Fruit fly (Drosophila melanogaster): ENCODE data around the gene swa.

swa gene

dm6 chrX:6375636-6376035 lies 10.1 kb upstream of the swa start (continued):
- no peak for TF ChIP-seq Sox14 (GFP tag; optimal IDR thresholded peaks at IDR 0.05)
- TF ChIP-seq vri (GFP tag; optimal IDR thresholded peaks at IDR 0.05): no peak
- no peak for TF ChIP-seq spab (GFP tag; optimal IDR thresholded peaks at IDR 0.05)
- TF ChIP-seq lz (GFP tag; optimal IDR thresholded peaks at IDR 0.05): peak; percentile 6
- no peak for TF ChIP-seq CG7368 (GFP tag; optimal IDR thresholded peaks at IDR 0.05)
- no peak for TF ChIP-seq Sox15 (GFP tag; optimal IDR thresholded peaks at IDR 0.05)
- no peak for TF ChIP-seq CG6808 (GFP tag; optimal IDR thresholded peaks at IDR 0.05)
- no peak for TF ChIP-seq acj6 (GFP tag; optimal IDR thresholded peaks at IDR 0.05)
- peak; percentile 5 for TF ChIP-seq CG32006 (GFP tag; optimal IDR thresholded peaks at IDR 0.05)
- TF ChIP-seq CG8319 (GFP tag; optimal IDR thresholded peaks at IDR 0.05): no peak
- peak; percentile 16 for TF ChIP-seq cyc (GFP tag; optimal IDR thresholded peaks at IDR 0.05)
- no peak for TF ChIP-seq svp (GFP tag)
- TF ChIP-seq Hr39 (GFP tag; optimal IDR thresholded peaks at IDR 0.05): peak; percentile 30
- no peak for TF ChIP-seq fd85E (GFP tag; optimal IDR thresholded peaks at IDR 0.05)
- no peak for TF ChIP-seq CG31627 (GFP tag; optimal IDR thresholded peaks at IDR 0.05)
- no peak for TF ChIP-seq CG9139 (GFP tag; optimal IDR thresholded peaks at IDR 0.05)

- peak; percentile 2 for TF ChIP-seq topi (GFP tag; optimal IDR thresholded peaks at IDR 0.05)
- TF ChIP-seq acj6 (GFP tag; optimal IDR thresholded peaks at IDR 0.05): no peak
- TF ChIP-seq CG9139 (GFP tag; optimal IDR thresholded peaks at IDR 0.05): no peak
- TF ChIP-seq eg (GFP tag; IDR thresholded peaks at IDR 0.05): no peak
- TF ChIP-seq CG10631 (GFP tag; optimal IDR thresholded peaks at IDR 0.05): no peak
- TF ChIP-seq CG3032 (tag; optimal IDR thresholded peaks at IDR 0.05): peak; percentile 5
- TF ChIP-seq Met (GFP tag; optimal IDR thresholded peaks at IDR 0.05): no peak
- no peak for TF ChIP-seq Sox102F (GFP tag; optimal IDR thresholded peaks at IDR 0.05)
- peak; percentile 55 for TF ChIP-seq fkh (GFP tag; optimal IDR thresholded peaks at IDR 0.05)
- no peak for TF ChIP-seq dac (GFP tag; optimal IDR thresholded peaks at IDR 0.05)
- no peak for TF ChIP-seq CG11902 (GFP tag; optimal IDR thresholded peaks at IDR 0.05)
- TF ChIP-seq Eip78C (GFP tag): peak; percentile 14
- TF ChIP-seq achi (GFP tag; optimal IDR thresholded peaks at IDR 0.05): peak; percentile 28
- TF ChIP-seq Sox14 (GFP tag; optimal IDR thresholded peaks at IDR 0.05): peak; percentile 21
- no peak for TF ChIP-seq lz (GFP tag; optimal IDR thresholded peaks at IDR 0.05)
- no peak for TF ChIP-seq Hr39 (GFP tag; optimal IDR thresholded peaks at IDR 0.05)
- no peak for TF ChIP-seq Gug (GFP tag; IDR thresholded peaks at IDR 0.05)
- TF ChIP-seq dsx (GFP tag; optimal IDR thresholded peaks at IDR 0.05; ENCODE audit: poor library complexity, severe bottlenecking): peak; percentile 14
- no peak for TF ChIP-seq CG10669 (GFP tag; optimal IDR thresholded peaks at IDR 0.05)
- no peak for TF ChIP-seq OdsH (GFP tag; optimal IDR thresholded peaks at IDR 0.05)
- no peak for TF ChIP-seq CG11294 (GFP tag; IDR thresholded peaks at IDR 0.05)
- no peak for TF ChIP-seq Eip75B (GFP tag; optimal IDR thresholded peaks at IDR 0.05)
These were observed 7.3 kb upstream of the swa start, which contains the start of gene PpV for dm6 chrX:6372769-6373197. Gene PpV (minus strand): TSS chrX:6372915.

- TF ChIP-seq dac (GFP tag; optimal IDR thresholded peaks at IDR 0.05) (peak; percentile 87), CG11762 (GFP tag; optimal IDR thresholded peaks at IDR 0.05; ENCODE audit: insufficient read depth) (peak; percentile 69), CG7368 (GFP tag; optimal IDR thresholded peaks at IDR 0.05) (peak; percentile 89), pdm3 (GFP tag; optimal IDR thresholded peaks at IDR 0.05) (peak; percentile 94), Eip78C (GFP tag) (peak; percentile 97), CG4318 (GFP tag; optimal IDR thresholded peaks at IDR 0.05) (peak; percentile 83), salr (GFP tag; optimal IDR thresholded peaks at IDR 0.05) (peak; percentile 63 to 77), vri (GFP tag; optimal IDR thresholded peaks at IDR 0.05) (peak; percentile 92), CG6276 (GFP tag; optimal IDR thresholded peaks at IDR 0.05) (peak; percentile 91), CG6792 (GFP tag; optimal IDR thresholded peaks at IDR 0.05) (peak; percentile 90), Hr39 (GFP tag; optimal IDR thresholded peaks at IDR 0.05) (peak; percentile 97), CG11902 (GFP tag; optimal IDR thresholded peaks at IDR 0.05) (peak; percentile 85), CG11294 (GFP tag; IDR thresholded peaks at IDR 0.05) (peak; percentile 93), fd85E (GFP tag; optimal IDR thresholded peaks at IDR 0.05) (peak; percentile 66), CG6808 (GFP tag; optimal IDR thresholded peaks at IDR 0.05) (peak; percentile 54), CG32006 (GFP tag; optimal IDR thresholded peaks at IDR 0.05) (peak; percentile 93), CG10669 (GFP tag; optimal IDR thresholded peaks at IDR 0.05) (peak; percentile 81), Lpt (GFP tag; optimal IDR thresholded peaks at IDR 0.05) (peak; percentile 87), Sox102F (GFP tag; optimal IDR thresholded peaks at IDR 0.05) (peak; percentile 94), CG8632 (GFP tag; optimal IDR thresholded peaks at IDR 0.05) (peak; percentile 83), fd59A (GFP tag; optimal IDR thresholded peaks at IDR 0.05) (peak; percentile 60), achi (GFP tag; optimal IDR thresholded peaks at IDR 0.05) (peak; percentile 85), CG6854 (GFP tag; optimal IDR thresholded peaks at IDR 0.05) (peak; percentile 60), Eip93F (GFP tag; optimal IDR thresholded peaks at IDR 0.05) (peak; percentile 79), Hr38 (GFP tag; optimal IDR thresholded peaks at IDR 0.05) (peak; percentile 83), net (GFP tag; optimal IDR thresholded peaks at IDR 0.05) (peak; percentile 89), Ets21C (GFP tag; optimal IDR thresholded peaks at IDR 0.05) (peak; percentile 93), acj6 (GFP tag; optimal IDR thresholded peaks at IDR 0.05) (peak; percentile 87)
These were observed 816 bp upstream of the swa start for dm6 chrX:6366357-6366691.

All from whole organism, prepupa.